Worm (Caenorhabditis elegans) whole organism, midembryonic: ENCODE data around the gene fbxb-43.

Experiments used
- T22C8.4 ChIP-seq: fragments of 200-800 bp; sonication (Bioruptor generic); IDR thresholded peaks from 2 replicates; pipeline ENCODE4 v1.3.6; 2022; ENCODE audit warnings: missing genetic modification characterization, missing compliant biosample characterization
- cog-1 ChIP-seq: sonication (generic microtip); optimal IDR thresholded peaks from 2 replicates; lab custom pipeline; 2016; ENCODE audit warnings: missing genetic modification characterization, missing compliant biosample characterization
- flt-1 ChIP-seq: fragments of 200-800 bp; sonication (Bioruptor generic); IDR thresholded peaks from 2 replicates; pipeline ENCODE4 v1.3.6; 2022; ENCODE audit warnings: missing genetic modification characterization, missing compliant biosample characterization
- med-1 ChIP-seq: sonication (generic microtip); optimal IDR thresholded peaks from 2 replicates; lab custom pipeline; 2017; ENCODE audit warnings: missing genetic modification characterization, mild to moderate bottlenecking, missing compliant biosample characterization, antibody characterized with exemption, missing genetic modification reagents; ENCODE audit not compliant: insufficient read depth

DNA sequence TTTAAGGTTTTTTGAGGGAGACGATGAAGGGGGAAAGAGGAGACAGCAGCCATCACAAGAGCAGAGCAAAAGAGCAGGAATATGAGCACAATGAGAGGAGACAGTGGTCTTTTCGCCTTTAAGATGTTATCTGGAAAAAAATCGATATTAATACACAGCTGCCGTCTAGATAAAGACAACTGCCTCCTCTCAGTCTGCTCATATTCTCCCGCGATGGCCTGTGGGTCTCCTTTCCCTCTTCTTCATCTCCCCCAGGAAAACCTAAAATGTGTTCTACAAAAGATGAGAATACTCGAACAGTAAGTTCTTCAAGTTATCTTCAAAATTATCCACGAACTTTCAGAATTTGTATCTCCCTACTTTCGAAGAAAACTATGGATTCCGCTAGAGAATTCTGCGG lies 14.5 kb downstream of the fbxb-43 start, which contains the start of the genes fbxb-52 and fbxb-51:
- TF ChIP-seq T22C8.4 (GFP tag; lab: Robert Waterston, UW) (no peak), flt-1 (no peak), med-1 (GFP tag; lab: Kevin White, UChicago) (no peak), cog-1 (tag; lab: Kevin White, UChicago) (no peak)
